Fruit fly (Drosophila melanogaster): ENCODE data around the gene CG7201.
A peak's percentile ranks its signal among the peaks of the same experiment; 100 is the strongest.

Gene CG7201

DNA sequence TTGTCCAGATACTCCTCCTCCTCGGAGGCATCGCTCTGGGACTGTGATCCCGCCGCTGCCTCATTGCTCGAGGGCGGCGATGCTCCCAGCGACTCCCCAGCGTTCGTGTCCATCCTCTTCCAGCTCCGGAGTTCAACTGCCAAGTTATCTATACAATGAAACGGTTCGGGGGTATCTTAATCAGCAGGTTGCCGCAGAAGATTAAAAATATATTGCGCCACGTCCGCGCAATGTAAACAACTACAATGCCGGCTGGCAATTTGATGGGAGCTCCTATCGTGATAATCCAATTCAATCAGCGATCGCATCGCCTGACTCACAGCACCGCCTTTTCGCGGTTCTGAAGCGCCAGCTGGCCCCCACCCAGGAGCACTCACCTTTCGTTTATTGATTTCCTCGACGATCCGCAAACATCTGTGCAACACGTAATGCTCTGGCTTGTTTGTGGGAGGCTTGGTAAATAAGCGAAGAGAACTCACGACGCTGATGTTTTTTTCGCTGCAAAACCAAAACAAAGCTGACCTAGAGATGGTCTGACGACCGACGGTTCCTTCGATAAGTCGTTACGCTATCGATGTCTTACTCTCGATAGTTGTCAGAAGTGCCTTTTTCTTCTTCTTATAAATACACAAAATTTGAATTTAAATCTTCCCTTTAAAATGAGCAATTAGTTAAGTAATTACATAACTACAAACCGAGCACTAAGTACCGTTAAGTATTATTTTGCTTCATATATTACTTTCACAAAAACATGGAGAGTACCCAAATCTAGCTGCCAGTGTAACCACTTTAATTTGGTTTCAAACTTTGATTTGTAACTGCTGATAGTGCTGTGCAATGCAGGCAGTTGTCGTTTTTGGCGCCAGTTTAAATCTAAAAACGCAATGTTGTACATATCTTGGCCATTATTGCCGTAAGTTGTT, 5.5 kb downstream of the CG7201 start, which contains the start of gene cert (continued):
- no peak for TF ChIP-seq da (GFP tag; optimal IDR thresholded peaks at IDR 0.05)
- no peak for TF ChIP-seq ewg (GFP tag; optimal IDR thresholded peaks at IDR 0.05)
- TF ChIP-seq CG16863 (GFP tag; optimal IDR thresholded peaks at IDR 0.05) = no peak
- no peak for TF ChIP-seq CG2678 (tag; optimal IDR thresholded peaks at IDR 0.05)
- no peak for TF ChIP-seq D19A (tag; optimal IDR thresholded peaks at IDR 0.05)
- no peak for TF ChIP-seq E2f1 (GFP tag; IDR thresholded peaks at IDR 0.05)
- peak; percentile 16 for TF ChIP-seq CG12155 (GFP tag; optimal IDR thresholded peaks at IDR 0.05)
- TF ChIP-seq chif (GFP tag; optimal IDR thresholded peaks at IDR 0.05) = no peak
- TF ChIP-seq CG33213 (GFP tag; optimal IDR thresholded peaks at IDR 0.05) = peak; percentile 17
- no peak for TF ChIP-seq CG31224 (GFP tag; IDR thresholded peaks at IDR 0.05)
- peak; percentile 82 for TF ChIP-seq bbx (GFP tag; IDR thresholded peaks at IDR 0.05; ENCODE audit: partially characterized antibody)
- no peak for TF ChIP-seq fd3F (GFP tag; optimal IDR thresholded peaks at IDR 0.05)
- no peak for TF ChIP-seq CG15073 (GFP tag; optimal IDR thresholded peaks at IDR 0.05)
- no peak for TF ChIP-seq C15 (GFP tag; IDR thresholded peaks at IDR 0.05)
- no peak for TF ChIP-seq bigmax (GFP tag; optimal IDR thresholded peaks at IDR 0.05)
- 0 out of 2 replicates have a peak, but pooled peaks have one; percentile 29 for TF ChIP-seq vvl (GFP tag; IDR thresholded peaks at IDR 0.05)
- no peak for TF ChIP-seq Kr (GFP tag; optimal IDR thresholded peaks at IDR 0.05)
- TF ChIP-seq Hr39 (optimal IDR thresholded peaks at IDR 0.05) = no peak
- no peak for TF ChIP-seq Nf-YC (tag; optimal IDR thresholded peaks at IDR 0.05)
- TF ChIP-seq Dp (GFP tag; optimal IDR thresholded peaks at IDR 0.05) = peak; percentile 87
- TF ChIP-seq peb (GFP tag; IDR thresholded peaks at IDR 0.05) = no peak
- peak; percentile 19 for TF ChIP-seq Hmr (GFP tag; optimal IDR thresholded peaks at IDR 0.05)
- TF ChIP-seq CG18599 (GFP tag; optimal IDR thresholded peaks at IDR 0.05) = no peak
- peak; percentile 18 for TF ChIP-seq bcd (GFP tag; optimal IDR thresholded peaks at IDR 0.05)
- TF ChIP-seq Hand (GFP tag; optimal IDR thresholded peaks at IDR 0.05) = peak; percentile 18
- TF ChIP-seq nerfin-1 (tag; optimal IDR thresholded peaks at IDR 0.05) = no peak
- peak; percentile 69 for TF ChIP-seq CG12659 (GFP tag; optimal IDR thresholded peaks at IDR 0.05)
- TF ChIP-seq CG10979 (tag; optimal IDR thresholded peaks at IDR 0.05) = no peak
- TF ChIP-seq usp (GFP tag; optimal IDR thresholded peaks at IDR 0.05) = no peak
- no peak for TF ChIP-seq CG9876 (GFP tag; optimal IDR thresholded peaks at IDR 0.05)
- TF ChIP-seq Meics (GFP tag; optimal IDR thresholded peaks at IDR 0.05) = peak; percentile 2
- TF ChIP-seq CG9215 (GFP tag; IDR thresholded peaks at IDR 0.05) = no peak
- TF ChIP-seq zen (tag; optimal IDR thresholded peaks at IDR 0.05) = peak; percentile 29
- TF ChIP-seq CG4424 (GFP tag; optimal IDR thresholded peaks at IDR 0.05) = peak; percentile 43
- peak; percentile 46 for TF ChIP-seq kay (GFP tag; optimal IDR thresholded peaks at IDR 0.05)
- TF ChIP-seq CG8765 (GFP tag; IDR thresholded peaks at IDR 0.05) = no peak
- TF ChIP-seq CG5953 (GFP tag; IDR thresholded peaks at IDR 0.05) = no peak
- no peak for TF ChIP-seq CG11504 (tag; optimal IDR thresholded peaks at IDR 0.05)
- TF ChIP-seq kni (GFP tag; optimal IDR thresholded peaks at IDR 0.05) = no peak
- no peak for TF ChIP-seq CG33557 (GFP tag; optimal IDR thresholded peaks at IDR 0.05)
- TF ChIP-seq CG18011 (GFP tag; optimal IDR thresholded peaks at IDR 0.05) = no peak
- no peak for TF ChIP-seq oc (tag; optimal IDR thresholded peaks at IDR 0.05)
- TF ChIP-seq CHES-1-like (GFP tag; optimal IDR thresholded peaks at IDR 0.05) = peak; percentile 42
- TF ChIP-seq B-H1 (GFP tag; IDR thresholded peaks at IDR 0.05) = no peak
- no peak for TF ChIP-seq gsb (GFP tag; IDR thresholded peaks at IDR 0.05)
- no peak for TF ChIP-seq CTCF (GFP tag; optimal IDR thresholded peaks at IDR 0.05)
- TF ChIP-seq CG30020 (tag; optimal IDR thresholded peaks at IDR 0.05) = peak; percentile 18
- TF ChIP-seq CG31365 (tag; optimal IDR thresholded peaks at IDR 0.05) = no peak
- no peak for TF ChIP-seq Mrtf (GFP tag; IDR thresholded peaks at IDR 0.05)
- TF ChIP-seq pho (GFP tag; optimal IDR thresholded peaks at IDR 0.05) = peak; percentile 45

All from whole organism, embryonic.